Worm (Caenorhabditis elegans) whole organism, late embryonic: ENCODE measurements around the gene F20H11.4.

Source experiments
- C38D4.7 ChIP-seq: fragments of 200-800 bp; sonication (Bioruptor generic); optimal IDR thresholded peaks from 2 replicates; lab custom pipeline; 2018; ENCODE audit warnings: mild to moderate bottlenecking, missing genetic modification characterization, moderate library complexity, missing compliant biosample characterization
- F13H6.1 ChIP-seq: sonication (generic microtip); optimal IDR thresholded peaks from 2 replicates; lab custom pipeline; 2016; ENCODE audit warnings: missing genetic modification characterization, missing compliant biosample characterization
- K09A11.1 ChIP-seq: sonication (generic microtip); optimal IDR thresholded peaks from 2 replicates; lab custom pipeline; 2017; ENCODE audit warnings: antibody characterized with exemption, mild to moderate bottlenecking, missing genetic modification characterization, missing compliant biosample characterization; ENCODE audit not compliant: insufficient read depth
- T23F11.4 ChIP-seq: fragments of 200-800 bp; sonication (Bioruptor generic); optimal IDR thresholded peaks from 2 replicates; lab custom pipeline; 2018; ENCODE audit warnings: mild to moderate bottlenecking, missing genetic modification characterization, missing compliant biosample characterization
- Y22D7AL.16 ChIP-seq: sonication (generic microtip); optimal IDR thresholded peaks from 2 replicates; lab custom pipeline; 2016; ENCODE audit warnings: missing genetic modification characterization, missing compliant biosample characterization
- ama-1 ChIP-seq: fragments of 150-350 bp; optimal IDR thresholded peaks from 2 replicates; lab custom pipeline; 2014
- ceh-2 ChIP-seq: sonication (generic microtip); optimal IDR thresholded peaks from 2 replicates; lab custom pipeline; 2016; ENCODE audit warnings: missing genotype, missing genetic modification characterization, missing compliant biosample characterization
- ceh-22 ChIP-seq: sonication (generic microtip); optimal IDR thresholded peaks from 2 replicates; lab custom pipeline; 2017; ENCODE audit warnings: missing biosample characterization, missing genetic modification characterization
- ceh-24 ChIP-seq: sonication (generic microtip); optimal IDR thresholded peaks from 2 replicates; lab custom pipeline; 2016; ENCODE audit warnings: mild to moderate bottlenecking, missing genetic modification characterization, missing compliant biosample characterization
- ceh-34 ChIP-seq: sonication (generic microtip); optimal IDR thresholded peaks from 2 replicates; lab custom pipeline; 2016; ENCODE audit warnings: mild to moderate bottlenecking, missing genetic modification characterization, missing compliant biosample characterization
- ceh-48 ChIP-seq: sonication (generic microtip); optimal IDR thresholded peaks from 2 replicates; lab custom pipeline; 2016; ENCODE audit warnings: missing genetic modification characterization, inconsistent platforms, missing compliant biosample characterization
- che-1 ChIP-seq: sonication (generic microtip); optimal IDR thresholded peaks from 2 replicates; lab custom pipeline; 2016; ENCODE audit warnings: mild to moderate bottlenecking, missing genetic modification characterization, missing compliant biosample characterization
- dmd-4 ChIP-seq: sonication (generic microtip); optimal IDR thresholded peaks from 2 replicates; lab custom pipeline; 2016; ENCODE audit warnings: borderline replicate concordance, missing genetic modification characterization, missing compliant biosample characterization
- dve-1 ChIP-seq: sonication (generic microtip); optimal IDR thresholded peaks from 2 replicates; lab custom pipeline; 2017; ENCODE audit warnings: antibody characterized with exemption, mild to moderate bottlenecking, missing genetic modification characterization, missing compliant biosample characterization
- elt-2 ChIP-seq: sonication (generic microtip); optimal IDR thresholded peaks from 2 replicates; lab custom pipeline; 2016; ENCODE audit warnings: missing genetic modification reagents, missing genetic modification characterization, missing compliant biosample characterization
- elt-4 ChIP-seq: sonication (generic microtip); optimal IDR thresholded peaks from 2 replicates; lab custom pipeline; 2016; ENCODE audit warnings: missing genetic modification characterization, missing compliant biosample characterization
- ets-4 ChIP-seq: sonication (generic microtip); optimal IDR thresholded peaks from 2 replicates; lab custom pipeline; 2016; ENCODE audit warnings: missing genetic modification characterization, missing compliant biosample characterization
- fax-1 ChIP-seq: sonication (generic microtip); optimal IDR thresholded peaks from 2 replicates; lab custom pipeline; 2016; ENCODE audit warnings: missing genotype, missing genetic modification characterization, missing compliant biosample characterization
- gmeb-2 ChIP-seq: sonication (generic microtip); optimal IDR thresholded peaks from 2 replicates; lab custom pipeline; 2016; ENCODE audit warnings: missing genetic modification characterization, inconsistent platforms, missing compliant biosample characterization
- hlh-6 ChIP-seq: sonication (generic microtip); optimal IDR thresholded peaks from 2 replicates; lab custom pipeline; 2016; ENCODE audit warnings: missing genotype, missing genetic modification characterization, missing compliant biosample characterization
- hlh-8 ChIP-seq: sonication (generic microtip); optimal IDR thresholded peaks from 2 replicates; lab custom pipeline; 2016; ENCODE audit warnings: missing genotype, missing genetic modification characterization, missing compliant biosample characterization
- nfya-1 ChIP-seq: sonication (generic microtip); optimal IDR thresholded peaks from 2 replicates; lab custom pipeline; 2017; ENCODE audit warnings: missing genetic modification characterization, mild to moderate bottlenecking, missing compliant biosample characterization, antibody characterized with exemption, moderate library complexity
- npax-4 ChIP-seq: sonication (generic microtip); optimal IDR thresholded peaks from 2 replicates; lab custom pipeline; 2016; ENCODE audit warnings: missing genetic modification characterization, missing compliant biosample characterization
- odd-2 ChIP-seq: sonication (generic microtip); optimal IDR thresholded peaks from 2 replicates; lab custom pipeline; 2017; ENCODE audit warnings: antibody characterized with exemption, mild to moderate bottlenecking, missing genetic modification characterization, missing compliant biosample characterization
- pag-3 ChIP-seq: sonication (generic microtip); optimal IDR thresholded peaks from 2 replicates; lab custom pipeline; 2016; ENCODE audit warnings: missing compliant biosample characterization, missing genetic modification characterization, borderline replicate concordance
- pat-9 ChIP-seq: fragments of 200-800 bp; sonication (Bioruptor generic); optimal IDR thresholded peaks from 2 replicates; lab custom pipeline; 2018; ENCODE audit warnings: mild to moderate bottlenecking, missing genetic modification characterization, moderate library complexity, missing compliant biosample characterization
- pax-1 ChIP-seq: fragments of 150-350 bp; optimal IDR thresholded peaks from 2 replicates; lab custom pipeline; 2014; ENCODE audit warnings: missing biosample characterization, missing genetic modification characterization
- pha-4 ChIP-seq: fragments of 150-350 bp; optimal IDR thresholded peaks from 2 replicates; lab custom pipeline; 2018; ENCODE audit warnings: missing biosample characterization, missing genetic modification reagents, missing genetic modification characterization
- sox-2 ChIP-seq: fragments of 200-800 bp; sonication (Bioruptor generic); IDR thresholded peaks from 2 replicates; pipeline ENCODE4 v1.3.6; 2022; ENCODE audit warnings: missing genetic modification reagents, missing genetic modification characterization, missing compliant biosample characterization
- sox-4 ChIP-seq: sonication (generic microtip); optimal IDR thresholded peaks from 2 replicates; lab custom pipeline; 2017; ENCODE audit warnings: mild to moderate bottlenecking, missing genetic modification characterization, inconsistent platforms, missing compliant biosample characterization
- tbx-2 ChIP-seq: sonication (generic microtip); optimal IDR thresholded peaks from 2 replicates; lab custom pipeline; 2016; ENCODE audit warnings: missing genetic modification characterization, missing compliant biosample characterization
- tbx-7 ChIP-seq: sonication (generic microtip); optimal IDR thresholded peaks from 2 replicates; lab custom pipeline; 2016; ENCODE audit warnings: missing genotype, missing genetic modification characterization, missing compliant biosample characterization
- ttx-3 ChIP-seq: sonication (generic microtip); optimal IDR thresholded peaks from 2 replicates; lab custom pipeline; 2016; ENCODE audit warnings: missing genetic modification reagents, missing genetic modification characterization, missing compliant biosample characterization
- unc-42 ChIP-seq: sonication (generic microtip); optimal IDR thresholded peaks from 2 replicates; lab custom pipeline; 2016; ENCODE audit warnings: missing genotype, missing genetic modification characterization, missing compliant biosample characterization
- unc-55 ChIP-seq: sonication (generic microtip); optimal IDR thresholded peaks from 2 replicates; lab custom pipeline; 2017; ENCODE audit warnings: missing biosample characterization, missing genetic modification reagents, missing genetic modification characterization
- ztf-16 ChIP-seq: sonication (generic microtip); optimal IDR thresholded peaks from 2 replicates; lab custom pipeline; 2017; ENCODE audit warnings: missing genetic modification characterization, missing compliant biosample characterization

F20H11.4 gene

DNA sequence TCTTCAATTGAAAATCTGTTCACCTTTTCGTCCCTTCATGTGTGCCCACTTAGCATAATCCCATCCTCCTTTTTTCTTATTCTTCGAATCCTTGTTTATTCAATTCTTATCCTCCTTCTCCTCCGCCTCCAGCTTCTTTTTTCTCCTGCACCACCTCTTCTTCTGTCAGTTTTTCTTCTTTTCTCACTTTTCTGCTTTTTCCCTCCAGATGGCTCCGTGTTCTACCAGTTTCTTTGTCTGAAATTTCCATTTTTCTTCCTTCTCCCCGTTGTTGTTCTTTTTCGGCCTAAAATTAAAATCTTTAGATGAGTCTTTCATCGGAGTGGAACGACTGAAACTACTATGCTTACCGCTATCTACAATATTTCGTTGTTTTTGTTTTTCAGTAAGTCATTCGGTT lies 26.8 kb upstream of the F20H11.4 start, which contains the start of gene acr-21:
Gene acr-21, plus strand, starts transcription at position 301 of the 400 bp plus-strand sequence.
- TF ChIP-seq C38D4.7 (GFP tag; lab: Kevin White, UChicago) (no peak), F13H6.1 (tag; lab: Kevin White, UChicago) (no peak)

DNA sequence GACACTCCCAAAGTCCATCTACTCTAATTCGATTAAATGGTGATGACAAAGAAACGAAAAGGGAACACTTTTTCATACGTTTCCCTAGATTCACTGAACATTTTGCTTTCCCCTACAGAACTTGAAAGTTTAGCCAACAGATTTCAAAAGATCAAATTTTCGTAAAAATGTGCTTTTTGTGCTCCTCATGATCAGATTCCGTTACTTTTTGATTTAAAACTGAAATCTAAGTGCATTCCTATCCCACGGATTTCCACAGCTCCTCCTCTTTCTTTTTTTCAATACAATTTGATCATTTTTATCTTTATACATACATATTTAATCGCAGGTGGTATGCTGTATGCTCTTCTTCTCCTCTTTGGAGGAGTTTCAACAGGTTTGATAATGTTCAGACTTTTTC lies 20.9 kb upstream of the F20H11.4 start, which contains the start of gene ddo-3:
Gene ddo-3, plus strand, starts transcription at position 301 of the 400 bp plus-strand sequence.
- TF ChIP-seq Y22D7AL.16 (tag; lab: Kevin White, UChicago) (no peak), nfya-1 (no peak), che-1 (tag; lab: Kevin White, UChicago) (no peak), elt-4 (tag; lab: Kevin White, UChicago) (no peak), ttx-3 (tag; lab: Kevin White, UChicago) (no peak), pat-9 (tag; lab: Kevin White, UChicago) (no peak)

DNA sequence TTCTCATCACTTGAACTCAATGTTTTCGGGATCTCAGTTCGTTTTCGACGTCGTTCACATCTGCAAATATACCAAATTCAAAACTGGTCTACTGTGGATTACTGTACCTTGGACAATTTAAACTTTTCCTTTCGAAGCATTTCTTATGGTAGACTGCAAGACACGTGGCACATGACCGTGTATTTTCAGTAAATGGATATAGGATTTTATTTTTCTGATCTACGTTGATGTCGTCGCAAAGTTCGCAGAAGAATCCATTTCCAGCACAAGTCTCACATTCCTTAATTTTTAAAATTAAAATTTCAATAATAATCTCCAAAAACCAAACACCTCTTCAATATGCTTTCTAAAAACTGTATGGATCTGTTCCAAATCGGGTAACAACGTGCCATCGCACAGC lies 18.9 kb upstream of the F20H11.4 start:
- no peak for TF ChIP-seq dmd-4 (tag; lab: Kevin White, UChicago)
- TF ChIP-seq tbx-7 (tag; lab: Kevin White, UChicago) = no peak
- no peak for TF ChIP-seq odd-2 (tag; lab: Kevin White, UChicago)
- TF ChIP-seq hlh-6 (tag; lab: Kevin White, UChicago) = no peak
- TF ChIP-seq tbx-2 = no peak
- no peak for TF ChIP-seq C38D4.7 (GFP tag; lab: Kevin White, UChicago)
- TF ChIP-seq unc-42 = no peak
- no peak for TF ChIP-seq ceh-48 (tag; lab: Kevin White, UChicago)
- TF ChIP-seq hlh-8 (tag; lab: Kevin White, UChicago) = no peak
- TF ChIP-seq gmeb-2 = no peak
- TF ChIP-seq ceh-34 (tag; lab: Kevin White, UChicago) = no peak
- TF ChIP-seq, all 69 proteins: peak for 0

DNA sequence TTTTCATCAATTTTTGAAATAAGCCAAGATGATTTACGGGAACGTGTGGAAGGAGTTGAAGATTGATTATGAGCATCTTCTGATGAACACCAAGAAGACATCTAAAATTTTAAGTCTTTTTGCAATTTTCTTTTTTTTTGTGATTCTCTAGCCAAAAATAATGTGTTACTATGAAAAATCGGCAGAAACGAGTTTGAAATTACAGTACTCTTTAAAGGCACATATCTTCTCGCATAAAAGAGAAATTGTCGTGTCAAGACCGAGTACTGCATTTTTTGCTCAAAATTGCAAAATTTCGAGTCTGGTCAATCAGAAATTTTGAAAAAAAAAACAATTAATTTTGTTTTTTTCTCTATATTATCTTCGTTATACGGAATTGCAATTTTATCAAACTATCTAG lies 16.3 kb upstream of the F20H11.4 start, which contains the start of gene F20H11.1:
Gene F20H11.1, minus strand, starts transcription at position 101 of the 400 bp plus-strand sequence.
- no peak for TF ChIP-seq F13H6.1 (tag; lab: Kevin White, UChicago)
- TF ChIP-seq ama-1 (lab: Kevin White, UChicago) = no peak
- no peak for TF ChIP-seq unc-55 (GFP tag; lab: Kevin White, UChicago)
- no peak for TF ChIP-seq pha-4
- TF ChIP-seq fax-1 (tag; lab: Kevin White, UChicago) = no peak
- TF ChIP-seq ceh-22 (tag; lab: Kevin White, UChicago) = no peak
- TF ChIP-seq ttx-3 (tag; lab: Kevin White, UChicago) = no peak
- no peak for TF ChIP-seq ceh-34 (tag; lab: Kevin White, UChicago)
- TF ChIP-seq hlh-8 (tag; lab: Kevin White, UChicago) = no peak
- no peak for TF ChIP-seq ceh-24 (tag; lab: Kevin White, UChicago)
- TF ChIP-seq sox-4 (tag; lab: Kevin White, UChicago) = no peak
- TF ChIP-seq K09A11.1 = no peak
- no peak for TF ChIP-seq ets-4 (tag; lab: Kevin White, UChicago)
- no peak for TF ChIP-seq elt-2 (tag; lab: Kevin White, UChicago)
- TF ChIP-seq gmeb-2 = no peak
- TF ChIP-seq T23F11.4 (GFP tag; lab: Kevin White, UChicago) = no peak
- TF ChIP-seq pag-3 (tag; lab: Kevin White, UChicago) = no peak

DNA sequence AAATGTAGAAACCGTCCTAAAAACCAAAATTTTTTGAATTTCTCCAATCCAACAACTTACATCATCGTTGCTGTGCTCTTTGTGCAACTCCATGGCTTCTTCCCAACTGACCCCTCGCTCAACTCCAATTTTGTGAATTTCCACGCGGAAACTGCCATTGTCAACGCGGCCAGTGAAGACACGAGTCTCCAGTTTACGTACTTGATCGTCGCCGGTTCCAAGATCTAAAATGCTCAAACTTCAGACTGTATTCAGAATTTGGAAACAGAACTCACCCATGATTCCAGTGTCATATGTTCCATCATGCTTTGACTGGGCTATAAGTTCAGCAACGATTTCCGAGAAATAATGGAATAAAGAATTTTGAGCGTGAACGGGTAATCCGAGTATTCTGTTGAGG lies 14.4 kb upstream of the F20H11.4 start:
- TF ChIP-seq dve-1 (tag; lab: Kevin White, UChicago) (no peak), gmeb-2 (no peak), pha-4 (no peak), che-1 (tag; lab: Kevin White, UChicago) (no peak), hlh-6 (tag; lab: Kevin White, UChicago) (no peak), ceh-2 (tag; lab: Kevin White, UChicago) (no peak), pax-1 (no peak), ceh-24 (tag; lab: Kevin White, UChicago) (no peak), hlh-8 (tag; lab: Kevin White, UChicago) (no peak), ceh-34 (tag; lab: Kevin White, UChicago) (no peak), ceh-22 (tag; lab: Kevin White, UChicago) (no peak), npax-4 (tag; lab: Kevin White, UChicago) (no peak), ztf-16 (tag; lab: Kevin White, UChicago) (no peak), K09A11.1 (no peak), sox-2 (GFP tag; lab: Robert Waterston, UW) (no peak)
